Fruit fly (Drosophila melanogaster) whole organism, embryonic: ENCODE measurements around the gene mbm.

Source experiments
- CG11456 ChIP-seq: fragments of 200-800 bp; sonication (Bioruptor generic); IDR thresholded peaks from 3 replicates; pipeline ENCODE4 v1.3.6; 2022; ENCODE audit warnings: missing biosample characterization, missing genetic modification characterization
- CG17361 ChIP-seq: fragments of 200-800 bp; sonication (Bioruptor generic); IDR thresholded peaks from 3 replicates; pipeline ENCODE4 v1.3.6; 2022; ENCODE audit warnings: missing biosample characterization, missing genetic modification characterization
- CG7963 ChIP-seq: fragments of 200-800 bp; sonication (Bioruptor generic); IDR thresholded peaks from 3 replicates; pipeline ENCODE4 v1.3.6; 2022; ENCODE audit warnings: missing biosample characterization, missing genetic modification characterization; ENCODE audit not compliant: partially characterized antibody
- CG8388 ChIP-seq: fragments of 200-800 bp; sonication (Bioruptor generic); optimal IDR thresholded peaks from 2 replicates; lab custom pipeline; 2019; ENCODE audit warnings: missing biosample characterization, mild to moderate bottlenecking, missing genetic modification characterization, moderate library complexity
- Dip2 ChIP-seq: fragments of 200-800 bp; sonication (Bioruptor generic); IDR thresholded peaks from 2 replicates; pipeline ENCODE4 v1.3.6; 2022; ENCODE audit warnings: missing biosample characterization, missing genetic modification characterization
- Elba2 ChIP-seq: fragments of 200-800 bp; sonication (Bioruptor generic); optimal IDR thresholded peaks from 3 replicates; lab custom pipeline; 2016; ENCODE audit warnings: missing biosample characterization, missing genetic modification characterization
- Kr ChIP-seq: fragments of 200-800 bp; sonication (Bioruptor generic); optimal IDR thresholded peaks from 2 replicates; lab custom pipeline; 2017; ENCODE audit warnings: missing biosample characterization, mild to moderate bottlenecking, missing genetic modification characterization
- ase ChIP-seq: fragments of 200-800 bp; sonication (Bioruptor generic); IDR thresholded peaks from 3 replicates; pipeline ENCODE4 v1.3.6; 2022; ENCODE audit warnings: missing biosample characterization, missing genetic modification characterization
- cato ChIP-seq: fragments of 200-800 bp; sonication (Bioruptor generic); optimal IDR thresholded peaks from 2 replicates; lab custom pipeline; 2016; ENCODE audit warnings: missing biosample characterization, missing genetic modification characterization, borderline replicate concordance
- chif ChIP-seq, 2 experiments: fragments of 200-800 bp; sonication (Bioruptor generic); optimal IDR thresholded peaks; 3 replicates each; lab custom pipeline; 2016; ENCODE audit warnings: missing biosample characterization in 2 of 2, missing genetic modification characterization in 2 of 2
- jumu ChIP-seq: fragments of 200-800 bp; sonication (Bioruptor generic); optimal IDR thresholded peaks from 3 replicates; lab custom pipeline; 2016; ENCODE audit warnings: missing biosample characterization, missing genetic modification characterization
- vvl ChIP-seq: fragments of 200-800 bp; sonication (Bioruptor generic); IDR thresholded peaks from 2 replicates; pipeline ENCODE4 v1.3.6; 2022; ENCODE audit warnings: missing biosample characterization, missing genetic modification characterization

DNA sequence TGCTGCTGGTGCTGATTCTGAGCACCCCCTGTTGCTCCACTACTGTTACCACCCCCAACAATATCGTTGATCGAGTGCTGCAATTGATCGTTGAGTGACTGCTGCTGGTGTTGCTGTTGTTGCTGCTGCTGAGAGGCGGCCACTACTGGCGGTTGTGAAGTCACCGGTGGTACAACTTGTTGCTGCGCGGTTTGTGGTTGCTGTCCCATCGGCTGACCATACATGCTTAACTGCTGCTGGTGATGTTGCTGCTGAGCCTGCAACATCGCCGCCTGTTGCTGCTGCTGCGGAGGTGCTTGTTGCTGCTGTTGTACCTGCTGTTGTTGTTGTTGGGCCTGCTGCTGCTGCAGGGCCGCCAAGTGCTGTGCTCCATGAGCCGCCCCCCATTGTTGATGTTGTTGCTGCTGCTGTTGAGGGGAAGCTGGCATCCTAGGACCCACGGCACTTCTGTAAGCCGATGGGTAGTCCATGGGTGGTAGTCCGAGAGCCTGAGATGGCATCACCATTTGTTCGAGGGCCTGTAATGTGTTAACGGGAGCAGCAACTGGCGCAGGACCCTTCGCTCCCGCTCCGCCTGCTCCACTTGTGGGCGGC is 33.2 kb downstream of the mbm start:
- TF ChIP-seq CG7963 (GFP tag; lab: Robert Waterston, UW) = no peak
- no peak for TF ChIP-seq cato
- TF ChIP-seq vvl (GFP tag; lab: Robert Waterston, UW) = no peak
- TF ChIP-seq CG11456 (GFP tag; lab: Robert Waterston, UW) = no peak
- no peak for TF ChIP-seq CG8388 (GFP tag; lab: Kevin White, UChicago)
- TF ChIP-seq Dip2 (GFP tag; lab: Robert Waterston, UW) = no peak
- no peak for TF ChIP-seq Kr (GFP tag; lab: Kevin White, UChicago)
- no peak for TF ChIP-seq CG17361 (GFP tag; lab: Robert Waterston, UW)
- TF ChIP-seq jumu (GFP tag; lab: Kevin White, UChicago) = no peak
- no peak for TF ChIP-seq chif (GFP tag; optimal IDR thresholded peaks at IDR 0.05; lab: Kevin White, UChicago)
- TF ChIP-seq Elba2 (GFP tag; lab: Kevin White, UChicago) = no peak
- no peak for TF ChIP-seq ase (GFP tag; lab: Robert Waterston, UW)
